Worm (Caenorhabditis elegans) whole organism, L4 larva: ENCODE measurements around the gene pqn-2.

ENCODE experiments used
- daf-19 ChIP-seq: fragments of 200-800 bp; sonication (Bioruptor generic); conservative IDR thresholded peaks from 2 replicates; pipeline ENCODE4 v1.3.6; 2022; ENCODE audit warnings: missing genetic modification characterization, missing compliant biosample characterization
- lin-39 ChIP-seq: fragments of 150-350 bp; optimal IDR thresholded peaks from 2 replicates; lab custom pipeline; 2014; ENCODE audit warnings: missing biosample characterization, missing genetic modification reagents, missing genetic modification characterization
- lsy-2 ChIP-seq, 2 experiments: fragments of 150-350 bp in 1 of 2; sonication (generic microtip) in 1 of 2; optimal IDR thresholded peaks; 2 replicates each; lab custom pipeline; 2014 to 2017; ENCODE audit warnings: missing biosample characterization in 2 of 2, missing genetic modification characterization in 2 of 2
- mxl-3 ChIP-seq: fragments of 200-800 bp; sonication (Bioruptor generic); optimal IDR thresholded peaks from 2 replicates; lab custom pipeline; 2018; ENCODE audit warnings: mild to moderate bottlenecking, missing genetic modification characterization, missing compliant biosample characterization
- nhr-11 ChIP-seq: fragments of 150-350 bp; optimal IDR thresholded peaks from 2 replicates; lab custom pipeline; 2014; ENCODE audit warnings: missing biosample characterization, missing genetic modification characterization
- pha-4 ChIP-seq, 2 experiments: fragments of 150-350 bp in 1 of 2; fragments of 200-800 bp in 1 of 2; sonication (Bioruptor generic) in 1 of 2; IDR thresholded peaks in 1 of 2; optimal IDR thresholded peaks in 1 of 2; 2 replicates each; pipeline versions ENCODE4 v1.3.6 to Lab custom; 2014 to 2022; ENCODE audit warnings: missing genetic modification characterization in 2 of 2, missing genetic modification reagents in 2 of 2, missing biosample characterization in 1 of 2, missing compliant biosample characterization in 1 of 2

DNA sequence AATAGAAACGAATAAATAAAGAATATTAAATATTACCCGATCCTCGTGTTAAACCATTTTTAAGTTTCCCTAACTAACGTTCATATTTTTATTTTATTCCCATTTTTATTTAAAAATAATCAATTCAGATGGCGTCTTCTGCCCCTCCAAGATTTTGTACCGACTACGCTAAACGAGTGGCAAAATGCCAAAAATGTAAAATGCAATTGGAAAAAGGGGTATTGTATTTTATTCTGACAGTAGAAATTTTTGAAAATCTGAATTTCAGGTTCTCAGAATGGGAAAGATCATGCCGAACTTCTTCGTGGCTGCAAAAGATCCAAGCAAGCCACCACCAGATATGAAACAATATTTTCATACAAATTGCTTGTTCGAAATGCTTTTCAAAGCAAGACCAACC lies 39.3 kb upstream of the pqn-2 start, which contains the start of gene K07C5.3:
- TF ChIP-seq daf-19 (no peak), pha-4 (GFP tag; IDR thresholded peaks at IDR 0.05; lab: Robert Waterston, UW) (no peak), pha-4 (tag; optimal IDR thresholded peaks at IDR 0.05; lab: Kevin White, UChicago) (no peak), mxl-3 (GFP tag; lab: Kevin White, UChicago) (no peak), nhr-11 (no peak), lin-39 (tag; lab: Kevin White, UChicago) (no peak), lsy-2 (tag; optimal IDR thresholded peaks at IDR 0.05; lab: Kevin White, UChicago) (no peak)
